Worm (Caenorhabditis elegans) whole organism, L4/young adult: ENCODE data around the gene ndab-2.

Experiments used
- W03F9.2 ChIP-seq: fragments of 150-350 bp; optimal IDR thresholded peaks from 2 replicates; lab custom pipeline; 2014; ENCODE audit warnings: missing biosample characterization, missing genetic modification characterization
- dao-5 ChIP-seq: sonication (generic microtip); optimal IDR thresholded peaks from 2 replicates; lab custom pipeline; 2016; ENCODE audit warnings: missing genotype, missing genetic modification characterization, moderate library complexity, missing compliant biosample characterization
- him-1 ChIP-seq: sonication (generic microtip); optimal IDR thresholded peaks from 2 replicates; lab custom pipeline; 2016; ENCODE audit warnings: missing genotype, missing genetic modification reagents, missing genetic modification characterization, missing compliant biosample characterization

DNA sequence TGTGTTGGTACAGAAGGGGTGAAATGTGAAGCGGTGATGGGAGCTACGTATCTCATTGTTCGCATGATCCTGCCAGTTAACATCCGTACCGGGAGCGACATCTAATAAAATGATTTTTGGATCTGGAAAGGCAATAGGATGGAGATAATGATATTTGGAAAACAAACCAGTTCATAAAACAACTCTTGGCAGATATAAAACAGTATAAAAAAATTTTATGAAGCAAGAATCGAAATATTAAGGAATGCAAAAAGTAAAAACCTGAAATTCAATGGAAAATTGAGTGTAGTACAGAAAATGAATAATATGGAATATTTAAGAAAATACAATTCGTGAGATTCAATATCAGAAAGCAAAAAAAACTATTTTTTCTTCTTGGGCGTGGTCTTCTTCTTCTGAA lies 46.1 kb downstream of the ndab-2 start, which contains the start of gene hsp-75:
- TF ChIP-seq dao-5, result no peak
- TF ChIP-seq him-1 (tag; lab: Kevin White, UChicago), result no peak
- TF ChIP-seq W03F9.2, result no peak
